Worm (Caenorhabditis elegans): ENCODE results near the gene F27E5.8.

DNA sequence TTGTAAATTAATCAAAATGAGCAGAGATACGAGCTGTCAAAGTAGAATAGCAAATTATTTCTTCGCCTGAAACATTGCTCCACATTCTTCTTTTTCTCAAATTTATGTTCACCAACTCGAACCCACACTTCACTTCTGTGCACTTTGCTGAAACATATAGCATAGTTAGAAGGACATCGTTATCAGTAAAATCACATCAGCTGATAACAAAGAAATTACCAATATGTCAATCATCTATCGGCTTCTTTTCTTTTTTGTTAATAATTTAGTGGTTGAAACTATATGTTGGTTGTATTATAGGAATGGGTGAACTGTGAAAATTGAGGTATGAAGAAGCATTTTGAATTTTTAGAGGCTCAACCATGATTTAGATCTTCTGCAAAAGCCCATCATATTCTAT is 32.1 kb downstream of the F27E5.8 start:
- TF ChIP-seq unc-55 (GFP tag; optimal IDR thresholded peaks at IDR 0.05) (no peak), nhr-12 (tag; optimal IDR thresholded peaks at IDR 0.05) (no peak), elt-3 (tag; optimal IDR thresholded peaks at IDR 0.05) (no peak), lin-13 (GFP tag; optimal IDR thresholded peaks at IDR 0.05) (no peak), ama-1 (optimal IDR thresholded peaks at IDR 0.05) (no peak), C34F6.9 (tag; optimal IDR thresholded peaks at IDR 0.05) (no peak), blmp-1 (tag; optimal IDR thresholded peaks at IDR 0.05; ENCODE audit: insufficient read depth) (no peak), mab-5 (tag; optimal IDR thresholded peaks at IDR 0.05) (no peak), ztf-4 (tag; optimal IDR thresholded peaks at IDR 0.05) (no peak), elt-1 (tag; optimal IDR thresholded peaks at IDR 0.05) (no peak), fos-1 (tag; optimal IDR thresholded peaks at IDR 0.05) (peak; percentile 72), ceh-82 (tag; optimal IDR thresholded peaks at IDR 0.05) (no peak)
